Fruit fly (Drosophila melanogaster) Kc167 (cell line): ENCODE data around the gene nonA-l.

ENCODE experiments used
- Myc ChIP-seq: fragments of >200 bp; optimal IDR thresholded peaks from 2 replicates; lab custom pipeline; 2017; ENCODE audit warnings: missing external identifiers
- Sin3A ChIP-seq: fragments of >200 bp; optimal IDR thresholded peaks from 2 replicates; lab custom pipeline; 2018; ENCODE audit warnings: missing external identifiers
- h ChIP-seq: fragments of >200 bp; optimal IDR thresholded peaks from 3 replicates; lab custom pipeline; 2018; ENCODE audit warnings: missing external identifiers
- insv ChIP-seq: fragments of >200 bp; optimal IDR thresholded peaks from 3 replicates; lab custom pipeline; 2018; ENCODE audit warnings: missing external identifiers
- psq ChIP-seq: fragments of >200 bp; optimal IDR thresholded peaks from 2 replicates; lab custom pipeline; 2017; ENCODE audit warnings: missing external identifiers
- ttk ChIP-seq: sonication (Bioruptor generic); optimal IDR thresholded peaks from 2 replicates; lab custom pipeline; 2017; ENCODE audit warnings: missing external identifiers

nonA-l gene

DNA sequence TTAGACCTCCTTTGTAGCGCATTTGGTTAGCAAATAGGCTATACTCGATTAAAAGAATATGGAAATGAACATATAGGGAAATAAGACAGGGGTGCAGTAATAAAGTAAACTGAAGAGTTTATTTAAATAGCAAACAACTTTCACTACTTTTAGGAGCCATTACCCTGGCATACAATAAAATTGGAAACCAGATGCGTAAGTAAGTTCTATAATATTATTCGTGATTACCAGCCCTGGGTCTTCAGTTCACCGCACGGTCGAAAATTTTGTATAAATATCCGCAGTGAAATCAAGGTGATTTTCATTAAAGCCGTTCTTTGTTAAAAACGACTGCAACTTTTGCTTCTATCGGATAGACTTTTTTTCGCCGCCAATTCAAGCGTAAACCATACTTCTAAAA, 25.0 kb upstream of the nonA-l start, which contains the start of gene CG17562:
TSS of gene CG17562 (plus strand) at position 301 of the 400 bp plus-strand sequence.
- TF ChIP-seq ttk (lab: Kevin White, UChicago): no peak

DNA sequence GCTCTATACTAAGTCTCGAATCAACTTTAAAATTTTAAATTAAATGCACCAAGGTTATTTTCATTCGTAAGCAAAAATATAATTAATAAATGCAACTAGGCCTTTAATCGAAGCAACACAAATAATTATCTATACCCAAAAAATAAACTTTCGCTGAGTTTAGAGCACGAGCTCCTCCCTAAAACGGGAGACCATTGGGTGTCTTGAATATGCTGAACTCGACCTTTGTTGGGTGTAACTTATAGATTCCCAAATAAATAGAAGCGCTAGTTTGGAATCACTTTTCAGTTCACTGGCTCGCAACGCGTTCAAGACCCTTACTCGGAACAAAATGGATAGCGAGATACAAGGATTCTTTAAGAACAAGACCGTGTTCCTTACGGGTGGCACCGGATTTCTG, 22.4 kb upstream of the nonA-l start, which contains the start of gene CG17560:
TSS of gene CG17560 (plus strand) at position 301 of the 400 bp plus-strand sequence.
- TF ChIP-seq ttk (lab: Kevin White, UChicago) (no peak), insv (lab: Kevin White, UChicago) (no peak), Myc (lab: Kevin White, UChicago) (no peak), psq (lab: Kevin White, UChicago) (no peak), h (lab: Kevin White, UChicago) (no peak), Sin3A (lab: Kevin White, UChicago) (no peak)

DNA sequence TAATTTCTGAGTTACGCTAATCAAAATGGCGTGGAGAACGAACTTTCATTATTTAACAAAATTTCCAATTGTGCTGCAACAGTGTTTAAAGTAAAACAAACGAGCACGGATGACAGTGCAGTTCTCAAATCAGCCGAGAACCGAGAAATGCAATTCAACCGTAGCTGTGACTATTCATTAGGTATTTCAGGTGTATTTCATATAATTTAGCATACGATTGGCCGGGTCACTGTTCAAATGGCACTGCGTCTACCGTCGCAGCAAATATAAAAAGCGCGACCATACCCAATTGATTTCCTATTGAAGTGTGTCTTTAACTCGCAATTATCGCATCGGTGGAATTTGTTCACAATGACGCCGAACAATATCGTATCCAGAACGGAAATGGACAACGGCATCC, 19.5 kb upstream of the nonA-l start, which contains the start of gene CG14893:
TSS of gene CG14893 (plus strand) at position 301 of the 400 bp plus-strand sequence.
- no peak for TF ChIP-seq ttk (lab: Kevin White, UChicago)
- TF ChIP-seq h (lab: Kevin White, UChicago): no peak
- TF ChIP-seq psq (lab: Kevin White, UChicago): no peak
- TF ChIP-seq Myc (lab: Kevin White, UChicago): no peak
- no peak for TF ChIP-seq insv (lab: Kevin White, UChicago)
- no peak for TF ChIP-seq Sin3A (lab: Kevin White, UChicago)

DNA sequence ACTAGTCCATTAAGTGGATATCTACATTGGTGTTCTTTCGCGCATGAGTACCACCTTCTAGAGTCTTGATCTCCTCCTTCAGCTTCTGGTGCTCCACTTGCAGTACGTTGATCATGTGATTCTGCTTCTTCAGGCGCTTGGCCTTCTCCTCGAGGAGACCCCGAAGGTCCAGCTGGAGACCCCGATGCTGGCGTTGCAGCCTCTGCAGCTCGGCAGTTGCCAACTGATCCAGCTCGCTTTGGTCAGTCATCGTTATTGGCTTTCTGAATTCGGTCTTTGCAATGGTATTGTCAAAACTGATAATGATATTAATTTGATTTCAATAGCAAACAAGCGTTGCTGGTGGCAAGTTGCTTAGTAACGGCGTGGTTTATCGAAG, 15.6 kb upstream of the nonA-l start, which contains the start of gene Ccdc114:
TSS of gene Ccdc114 (minus strand) at position 347 of the 379 bp plus-strand sequence.
- no peak for TF ChIP-seq insv (lab: Kevin White, UChicago)
- no peak for TF ChIP-seq psq (lab: Kevin White, UChicago)
- TF ChIP-seq h (lab: Kevin White, UChicago): no peak
- no peak for TF ChIP-seq Sin3A (lab: Kevin White, UChicago)
- TF ChIP-seq Myc (lab: Kevin White, UChicago): no peak

DNA sequence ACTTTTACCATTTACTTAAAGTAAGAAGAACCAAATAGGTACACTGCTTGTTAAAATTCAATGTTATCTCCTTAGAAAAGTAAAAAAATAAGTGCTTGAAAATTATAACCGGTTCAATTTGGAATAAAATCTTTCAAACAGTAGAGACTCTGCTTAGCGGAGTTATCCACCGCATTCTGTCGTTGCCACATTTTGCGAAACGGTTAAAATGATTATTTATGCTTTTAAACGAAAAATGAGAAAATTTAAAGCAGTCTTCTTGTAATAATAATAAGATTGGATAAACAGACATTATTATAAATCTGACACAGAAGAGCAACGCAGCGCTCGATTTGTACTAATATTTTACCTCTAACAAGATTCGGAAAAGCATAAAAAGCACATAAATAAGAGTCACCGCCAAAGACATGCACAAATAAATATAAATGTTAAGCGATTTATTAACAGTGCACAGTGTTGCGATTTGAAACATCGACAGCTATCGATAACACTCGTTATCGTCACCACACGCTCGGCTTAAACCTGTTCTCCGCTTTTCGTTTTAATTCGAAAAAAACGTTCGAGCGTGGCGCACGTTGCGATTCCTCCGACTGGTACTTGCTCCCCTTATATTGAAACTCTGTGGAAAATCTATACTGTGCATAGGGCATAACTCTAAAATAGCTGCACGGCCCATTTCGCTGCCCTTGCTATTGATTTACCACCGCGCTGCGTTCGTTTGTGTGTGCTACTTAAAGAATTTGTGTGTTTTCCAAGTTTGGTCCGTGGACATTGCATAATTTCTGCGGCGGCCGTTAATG, 15.1 kb upstream of the nonA-l start, which contains the start of gene Fas1:
TSS of gene Fas1 (plus strand) at position 489 of the 800 bp plus-strand sequence.
- no peak for TF ChIP-seq ttk (lab: Kevin White, UChicago)
- no peak for TF ChIP-seq h (lab: Kevin White, UChicago)

DNA sequence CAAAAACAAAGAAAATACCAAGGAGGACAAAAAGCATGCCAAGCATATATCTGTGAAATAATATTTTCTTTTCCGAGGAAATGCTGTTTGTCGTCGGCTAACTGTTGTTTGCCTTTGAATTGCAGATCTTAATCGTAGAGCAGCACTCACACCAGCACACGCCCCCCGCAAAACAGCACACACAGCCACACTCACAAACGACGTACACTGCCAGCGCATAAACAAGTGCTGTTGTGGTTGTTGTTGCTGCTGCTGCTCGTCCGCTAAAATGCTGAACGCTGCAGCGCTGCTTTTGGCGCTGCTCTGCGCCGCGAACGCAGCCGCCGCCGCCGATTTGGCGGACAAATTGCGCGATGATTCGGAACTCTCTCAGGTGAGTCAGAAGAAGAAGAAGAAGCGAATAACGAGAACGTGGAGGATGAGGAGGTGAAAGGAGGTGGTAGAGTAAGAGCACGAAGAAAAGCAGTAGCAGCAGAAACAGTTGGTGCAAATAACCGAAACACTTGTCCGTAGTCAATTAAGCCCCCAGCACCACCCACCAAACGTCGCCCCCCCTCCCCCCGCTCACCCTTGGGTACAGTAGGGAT, 14.1 kb upstream of the nonA-l start:
- no peak for TF ChIP-seq h (lab: Kevin White, UChicago)

DNA sequence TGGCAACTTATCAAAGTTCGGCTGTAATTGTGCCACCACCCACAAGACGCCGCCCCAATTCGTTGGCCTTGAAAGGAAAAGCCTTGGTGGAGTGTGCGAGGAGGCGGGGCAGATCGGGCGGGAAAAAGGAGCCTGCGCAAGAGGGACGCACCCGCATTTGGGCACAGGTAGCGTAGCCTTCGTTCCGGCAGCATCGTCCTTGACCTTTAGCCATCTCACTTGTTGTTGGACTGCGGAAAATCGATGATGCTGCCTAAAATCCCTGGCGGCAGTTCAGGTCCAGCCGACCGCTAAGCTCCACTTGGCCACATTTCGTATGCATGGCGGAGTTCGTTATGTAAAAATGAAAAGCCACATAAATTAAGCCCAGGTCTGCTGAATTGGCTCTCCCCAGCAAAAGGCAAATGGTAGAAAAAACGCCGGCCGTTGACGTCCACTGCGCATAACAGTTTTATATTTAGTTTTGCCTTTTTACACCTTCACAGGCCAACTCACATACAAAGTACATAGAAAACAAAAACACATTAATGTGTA, 13.0 kb upstream of the nonA-l start:
- no peak for TF ChIP-seq h (lab: Kevin White, UChicago)
- no peak for TF ChIP-seq ttk (lab: Kevin White, UChicago)
- TF ChIP-seq Sin3A (lab: Kevin White, UChicago): no peak
- TF ChIP-seq psq (lab: Kevin White, UChicago): no peak
- TF ChIP-seq Myc (lab: Kevin White, UChicago): no peak
- no peak for TF ChIP-seq insv (lab: Kevin White, UChicago)

DNA sequence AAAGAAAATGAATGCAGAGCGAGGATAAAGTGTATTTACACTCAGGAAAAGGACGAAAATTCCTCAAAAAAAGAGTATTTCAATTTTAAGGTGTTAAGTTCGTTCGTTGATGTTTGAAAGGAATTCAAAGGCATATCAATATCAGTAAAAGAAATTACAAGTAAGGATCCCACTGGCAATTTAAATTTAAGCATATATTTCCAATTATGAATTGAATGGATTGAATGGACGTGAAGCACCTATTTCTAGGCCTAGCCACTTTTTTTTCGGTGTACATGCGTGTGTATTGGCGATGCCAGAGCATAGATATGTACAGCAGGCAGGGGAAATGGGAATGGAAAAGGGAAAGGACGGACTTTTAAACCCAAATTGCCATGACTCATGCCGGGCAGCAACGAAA, 9.4 kb upstream of the nonA-l start:
- TF ChIP-seq insv (lab: Kevin White, UChicago) (no peak), Sin3A (lab: Kevin White, UChicago) (no peak), psq (lab: Kevin White, UChicago) (no peak), Myc (lab: Kevin White, UChicago) (no peak), h (lab: Kevin White, UChicago) (no peak), ttk (lab: Kevin White, UChicago) (no peak)

DNA sequence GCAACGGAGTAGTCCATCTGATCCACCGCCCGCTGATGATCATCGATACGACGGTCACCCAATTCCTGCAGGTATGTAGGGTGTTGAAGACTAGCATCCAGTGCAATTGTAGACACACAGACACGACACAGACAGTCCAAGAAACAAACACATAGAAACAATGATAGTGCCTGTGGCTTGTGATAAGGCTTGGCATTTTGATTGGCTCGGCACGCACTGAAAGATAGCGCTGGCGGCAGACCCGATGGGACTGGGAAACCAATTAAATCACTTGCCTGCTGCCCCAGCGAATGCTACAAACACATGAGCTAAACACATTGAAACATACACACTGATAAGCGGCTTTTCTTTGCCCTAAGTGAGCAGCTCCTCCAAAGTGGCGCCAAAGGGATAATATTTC, 7.3 kb upstream of the nonA-l start:
- TF ChIP-seq Sin3A (lab: Kevin White, UChicago) (no peak), psq (lab: Kevin White, UChicago) (no peak), Myc (lab: Kevin White, UChicago) (no peak), h (lab: Kevin White, UChicago) (no peak), ttk (lab: Kevin White, UChicago) (no peak), insv (lab: Kevin White, UChicago) (no peak)

DNA sequence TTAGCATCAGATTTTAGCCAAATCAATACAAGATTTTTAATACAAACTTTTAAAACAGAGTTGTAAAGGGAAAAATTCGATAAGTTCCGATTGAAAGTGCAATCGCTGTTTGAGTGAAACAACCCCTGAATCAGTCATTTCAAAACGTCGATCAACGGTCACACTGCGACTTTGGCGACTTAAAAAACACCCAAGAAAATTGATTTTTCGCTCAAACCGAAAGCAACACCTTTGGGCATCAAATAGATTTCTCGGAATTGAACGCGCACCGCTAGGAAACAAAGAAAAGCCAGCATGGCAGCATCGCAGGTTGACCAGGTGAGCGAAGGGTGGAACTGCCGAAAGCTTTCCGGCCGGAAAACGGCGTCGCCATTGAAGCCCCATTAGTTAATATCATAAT, 3.6 kb downstream of the nonA-l start, which contains the start of gene Arl6IP1:
TSS of gene Arl6IP1 (plus strand) at position 15 of the 400 bp plus-strand sequence.
- no peak for TF ChIP-seq Sin3A (lab: Kevin White, UChicago)
- no peak for TF ChIP-seq ttk (lab: Kevin White, UChicago)
- no peak for TF ChIP-seq psq (lab: Kevin White, UChicago)
- TF ChIP-seq insv (lab: Kevin White, UChicago): no peak

DNA sequence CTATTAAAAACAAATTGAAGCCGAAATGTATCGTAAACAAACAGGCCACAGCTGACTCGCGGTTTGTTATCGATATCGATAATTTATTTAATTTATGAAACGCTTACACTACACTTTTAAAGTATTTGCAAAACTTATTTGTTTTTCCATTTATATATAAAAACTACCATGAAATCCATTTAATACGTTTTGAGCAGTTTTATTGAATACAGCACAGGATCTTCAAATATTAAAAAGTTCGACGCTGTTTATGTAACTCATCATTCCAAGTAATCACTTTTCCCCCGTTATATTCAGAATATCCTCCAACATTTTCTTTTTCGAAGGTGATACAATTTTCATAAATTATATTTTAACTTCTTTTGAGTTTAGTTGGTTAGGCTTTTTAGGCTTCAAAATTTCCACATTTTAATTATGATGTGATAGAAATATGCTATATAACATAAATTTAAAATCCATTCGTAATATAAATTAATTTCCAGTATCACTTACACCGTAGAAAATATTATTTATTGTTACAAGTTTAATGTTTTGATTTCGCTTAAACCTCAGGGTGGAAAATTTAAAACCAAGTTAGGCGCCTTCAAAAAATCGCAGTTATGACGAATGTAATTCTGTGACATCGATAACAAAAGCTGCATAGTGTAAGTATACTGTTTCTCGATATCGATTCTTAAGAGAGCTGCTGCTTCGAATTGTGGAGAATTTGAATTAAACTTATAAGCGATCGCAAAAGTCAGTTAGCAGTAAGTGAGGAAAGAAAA, 7.1 kb downstream of the nonA-l start, which contains the start of the genes CG10324 and CCT3:
TSS of gene CG10324 (minus strand) at position 53 of the 764 bp plus-strand sequence.
TSS of gene CCT3 (plus strand) at position 654 of the 764 bp plus-strand sequence.
- no peak for TF ChIP-seq insv (lab: Kevin White, UChicago)
- no peak for TF ChIP-seq h (lab: Kevin White, UChicago)
- no peak for TF ChIP-seq psq (lab: Kevin White, UChicago)
- no peak for TF ChIP-seq ttk (lab: Kevin White, UChicago)
- no peak for TF ChIP-seq Sin3A (lab: Kevin White, UChicago)
- TF ChIP-seq Myc (lab: Kevin White, UChicago): no peak
